Fruit fly (Drosophila melanogaster) whole organism, prepupa: ENCODE results near the gene CG43255.
A peak's percentile ranks its signal among the peaks of the same experiment; 100 is the strongest.

Source experiments
- CG15336 ChIP-seq: fragments of 200-800 bp; sonication (Bioruptor generic); IDR thresholded peaks from 2 replicates; pipeline ENCODE4 v1.3.6; 2022; ENCODE audit warnings: missing biosample characterization, missing genetic modification characterization
- CG1621 ChIP-seq: fragments of 200-800 bp; sonication (Bioruptor generic); optimal IDR thresholded peaks from 3 replicates; lab custom pipeline; 2018; ENCODE audit warnings: missing biosample characterization, mild to moderate bottlenecking, missing genetic modification characterization
- CG6792 ChIP-seq: fragments of 200-800 bp; sonication (Bioruptor generic); optimal IDR thresholded peaks from 3 replicates; lab custom pipeline; 2016; ENCODE audit warnings: missing biosample characterization, missing genetic modification characterization
- CG8319 ChIP-seq: fragments of 200-800 bp; sonication (Bioruptor generic); optimal IDR thresholded peaks from 3 replicates; lab custom pipeline; 2016; ENCODE audit warnings: missing biosample characterization, missing genetic modification characterization
- Smox ChIP-seq: fragments of 200-800 bp; sonication (Bioruptor generic); optimal IDR thresholded peaks from 3 replicates; lab custom pipeline; 2016; ENCODE audit warnings: missing biosample characterization, missing genetic modification characterization
- fd85E ChIP-seq: fragments of 200-800 bp; sonication (Bioruptor generic); optimal IDR thresholded peaks from 3 replicates; lab custom pipeline; 2016; ENCODE audit warnings: missing biosample characterization, missing genetic modification characterization
- salr ChIP-seq, 2 experiments: fragments of 200-800 bp; sonication (Bioruptor generic); optimal IDR thresholded peaks; 3 replicates each; lab custom pipeline; 2016 to 2018; ENCODE audit warnings: missing biosample characterization in 2 of 2, missing genetic modification characterization in 2 of 2, mild to moderate bottlenecking in 1 of 2

The CG43255 gene

DNA sequence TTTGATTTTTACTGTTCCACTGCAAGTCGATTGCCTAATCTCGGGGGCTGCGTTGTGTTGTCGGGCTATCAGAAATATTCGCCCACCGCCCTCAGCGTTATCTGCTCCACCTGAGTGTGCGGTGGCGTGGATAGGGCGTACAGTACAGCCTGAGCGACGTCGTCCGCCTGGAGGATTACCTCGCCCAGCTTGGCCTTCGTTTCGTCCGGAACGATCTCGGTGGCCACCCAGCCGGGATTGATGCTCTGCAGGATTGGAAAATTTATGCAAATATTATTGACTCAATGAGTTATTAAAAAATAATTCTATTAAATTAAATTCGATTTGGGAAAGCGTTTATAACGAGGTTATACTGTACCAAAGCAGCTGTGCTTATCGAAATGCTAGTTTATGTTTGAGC lies 49.4 kb downstream of the CG43255 start (continued):
- TF ChIP-seq CG15336 (GFP tag; lab: Robert Waterston, UW) = no peak
- peak; percentile 40 for TF ChIP-seq Smox
- TF ChIP-seq CG1621 (tag; lab: Kevin White, UChicago) = no peak
- TF ChIP-seq CG6792 (GFP tag; lab: Kevin White, UChicago) = peak; percentile 17
- TF ChIP-seq fd85E = no peak
- no peak for TF ChIP-seq CG8319
- TF ChIP-seq salr (GFP tag; optimal IDR thresholded peaks at IDR 0.05; lab: Kevin White, UChicago) = no peak
